Worm (Caenorhabditis elegans) whole organism, L4 larva: ENCODE data around the gene sru-7.

Source experiments
- D1046.2 ChIP-seq: fragments of 200-800 bp; sonication (Bioruptor generic); IDR thresholded peaks from 2 replicates; pipeline ENCODE4 v1.3.6; 2022; ENCODE audit warnings: missing genetic modification characterization, missing compliant biosample characterization
- F10B5.3 ChIP-seq: sonication (generic microtip); optimal IDR thresholded peaks from 2 replicates; lab custom pipeline; 2016; ENCODE audit warnings: mild to moderate bottlenecking, missing genetic modification characterization, missing compliant biosample characterization
- F44E2.7 ChIP-seq: fragments of 200-800 bp; sonication (Bioruptor generic); IDR thresholded peaks from 2 replicates; pipeline ENCODE4 v2.1.2; 2022; ENCODE audit warnings: missing genetic modification characterization, missing compliant biosample characterization
- T26A8.4 ChIP-seq: fragments of 200-800 bp; sonication (Bioruptor generic); IDR thresholded peaks from 2 replicates; pipeline ENCODE4 v1.3.6; 2022; ENCODE audit warnings: missing genetic modification characterization, missing compliant biosample characterization
- Y48G9A.11 ChIP-seq: fragments of 200-800 bp; sonication (Bioruptor generic); IDR thresholded peaks from 2 replicates; pipeline ENCODE4 v1.3.6; 2022; ENCODE audit warnings: missing genetic modification reagents, missing genetic modification characterization, missing compliant biosample characterization
- Y5F2A.4 ChIP-seq: fragments of 200-800 bp; sonication (Bioruptor generic); optimal IDR thresholded peaks from 2 replicates; lab custom pipeline; 2018; ENCODE audit warnings: mild to moderate bottlenecking, missing genetic modification characterization, missing compliant biosample characterization
- ZK337.2 ChIP-seq: fragments of 200-800 bp; sonication (Bioruptor generic); IDR thresholded peaks from 2 replicates; pipeline ENCODE4 v1.3.6; 2022; ENCODE audit warnings: missing genetic modification reagents, missing genetic modification characterization, missing compliant biosample characterization
- ZK546.5 ChIP-seq, 2 experiments: sonication (generic microtip); optimal IDR thresholded peaks; 2 replicates each; lab custom pipeline; 2017; ENCODE audit warnings: missing biosample characterization in 2 of 2, missing genetic modification characterization in 2 of 2
- aha-1 ChIP-seq: fragments of 150-350 bp; peaks from one replicate; lab custom pipeline; 2014; ENCODE audit warnings: missing biosample characterization, missing genetic modification characterization
- arid-1 ChIP-seq: fragments of 200-800 bp; sonication (Bioruptor generic); conservative IDR thresholded peaks from 2 replicates; pipeline ENCODE4 v1.3.6; 2022; ENCODE audit warnings: missing genetic modification reagents, missing genetic modification characterization, missing compliant biosample characterization
- attf-4 ChIP-seq: sonication (generic microtip); optimal IDR thresholded peaks from 3 replicates; lab custom pipeline; 2017; ENCODE audit warnings: missing biosample characterization, missing genetic modification characterization
- ceh-20 ChIP-seq: fragments of 200-800 bp; sonication (Bioruptor generic); IDR thresholded peaks from 2 replicates; pipeline ENCODE4 v1.3.6; 2022; ENCODE audit warnings: missing genetic modification reagents, missing genetic modification characterization, missing compliant biosample characterization
- ceh-44 ChIP-seq: fragments of 200-800 bp; sonication (Bioruptor generic); IDR thresholded peaks from 2 replicates; pipeline ENCODE4 v1.3.6; 2022; ENCODE audit warnings: missing genetic modification reagents, missing genetic modification characterization, missing compliant biosample characterization
- ceh-82 ChIP-seq: sonication (generic microtip); optimal IDR thresholded peaks from 2 replicates; lab custom pipeline; 2017; ENCODE audit warnings: missing biosample characterization, missing genetic modification characterization
- ctbp-1 ChIP-seq: fragments of 200-800 bp; sonication (Bioruptor generic); IDR thresholded peaks from 2 replicates; pipeline ENCODE4 v1.3.6; 2022; ENCODE audit warnings: missing genetic modification reagents, missing genetic modification characterization, missing compliant biosample characterization
- daf-12 ChIP-seq: fragments of 150-350 bp; optimal IDR thresholded peaks from 2 replicates; lab custom pipeline; 2014; ENCODE audit warnings: missing biosample characterization, missing genetic modification reagents, missing genetic modification characterization
- dmd-6 ChIP-seq: fragments of 200-800 bp; sonication (Bioruptor generic); IDR thresholded peaks from 2 replicates; pipeline ENCODE4 v1.3.6; 2022; ENCODE audit warnings: missing genetic modification reagents, missing genetic modification characterization, missing compliant biosample characterization
- dve-1 ChIP-seq: sonication (generic microtip); optimal IDR thresholded peaks from 2 replicates; lab custom pipeline; 2017; ENCODE audit warnings: antibody characterized with exemption, mild to moderate bottlenecking, missing genetic modification characterization, missing compliant biosample characterization; ENCODE audit not compliant: insufficient read depth
- egl-27 ChIP-seq: sonication (generic microtip); optimal IDR thresholded peaks from 3 replicates; lab custom pipeline; 2017; ENCODE audit warnings: missing biosample characterization, missing genetic modification reagents, missing genetic modification characterization
- fkh-10 ChIP-seq: fragments of 150-350 bp; optimal IDR thresholded peaks from 2 replicates; lab custom pipeline; 2014; ENCODE audit warnings: missing biosample characterization, missing genetic modification reagents, missing genetic modification characterization
- hif-1 ChIP-seq, 2 experiments: sonication (generic microtip); optimal IDR thresholded peaks; 2 replicates each; lab custom pipeline; 2016 to 2017; ENCODE audit warnings: missing compliant biosample characterization in 2 of 2, missing genetic modification characterization in 2 of 2, missing genetic modification reagents in 2 of 2, missing genotype in 2 of 2, mild to moderate bottlenecking in 1 of 2
- hmg-1.1 ChIP-seq: fragments of 200-800 bp; sonication (Bioruptor generic); IDR thresholded peaks from 2 replicates; pipeline ENCODE4 v1.3.6; 2022; ENCODE audit warnings: missing genetic modification reagents, missing genetic modification characterization, missing compliant biosample characterization
- lin-29 ChIP-seq: fragments of 200-800 bp; sonication (Bioruptor generic); IDR thresholded peaks from 2 replicates; pipeline ENCODE4 v1.3.6; 2022; ENCODE audit warnings: missing genetic modification reagents, missing genetic modification characterization, missing compliant biosample characterization
- lir-3 ChIP-seq: sonication (generic microtip); optimal IDR thresholded peaks from 2 replicates; lab custom pipeline; 2016; ENCODE audit warnings: mild to moderate bottlenecking, missing genetic modification characterization, missing compliant biosample characterization
- lsy-2 ChIP-seq, 2 experiments: fragments of 150-350 bp in 1 of 2; sonication (generic microtip) in 1 of 2; optimal IDR thresholded peaks; 2 replicates each; lab custom pipeline; 2014 to 2017; ENCODE audit warnings: missing biosample characterization in 2 of 2, missing genetic modification characterization in 2 of 2
- madf-9 ChIP-seq: fragments of 200-800 bp; sonication (Bioruptor generic); conservative IDR thresholded peaks from 2 replicates; pipeline ENCODE4 v1.3.6; 2022; ENCODE audit warnings: missing genetic modification reagents, missing genetic modification characterization, missing compliant biosample characterization
- mdl-1 ChIP-seq, 2 experiments: fragments of 150-350 bp in 1 of 2; sonication (generic microtip) in 1 of 2; optimal IDR thresholded peaks; 2 replicates each; lab custom pipeline; 2014 to 2017; ENCODE audit warnings: missing biosample characterization in 2 of 2, missing genetic modification characterization in 2 of 2
- mdt-29 ChIP-seq: fragments of 200-800 bp; sonication (Bioruptor generic); IDR thresholded peaks from 2 replicates; pipeline ENCODE4 v1.3.6; 2022; ENCODE audit warnings: missing genetic modification reagents, missing genetic modification characterization, missing compliant biosample characterization
- mep-1 ChIP-seq: fragments of 150-350 bp; sonication (generic microtip); optimal IDR thresholded peaks from 3 replicates; lab custom pipeline; 2014; ENCODE audit warnings: missing biosample characterization, missing genetic modification characterization
- nhr-102 ChIP-seq: sonication (generic microtip); optimal IDR thresholded peaks from 2 replicates; lab custom pipeline; 2016; ENCODE audit warnings: mild to moderate bottlenecking, missing genetic modification characterization, moderate library complexity, missing compliant biosample characterization
- nhr-111 ChIP-seq: fragments of 200-800 bp; sonication (Bioruptor generic); optimal IDR thresholded peaks from 2 replicates; lab custom pipeline; 2018; ENCODE audit warnings: mild to moderate bottlenecking, missing genetic modification characterization, missing compliant biosample characterization
- nhr-237 ChIP-seq: sonication (generic microtip); optimal IDR thresholded peaks from 2 replicates; lab custom pipeline; 2017; ENCODE audit warnings: missing biosample characterization, missing genetic modification characterization
- nhr-25 ChIP-seq: sonication (generic microtip); optimal IDR thresholded peaks from 2 replicates; lab custom pipeline; 2017; ENCODE audit warnings: missing genetic modification characterization, mild to moderate bottlenecking, missing compliant biosample characterization, antibody characterized with exemption, moderate library complexity, borderline replicate concordance; ENCODE audit not compliant: insufficient read depth
- nhr-28 ChIP-seq: fragments of 150-350 bp; optimal IDR thresholded peaks from 2 replicates; lab custom pipeline; 2014; ENCODE audit warnings: missing biosample characterization, missing genetic modification characterization
- nhr-41 ChIP-seq: fragments of 200-800 bp; sonication (Bioruptor generic); IDR thresholded peaks from 2 replicates; pipeline ENCODE4 v1.3.6; 2022; ENCODE audit warnings: missing genetic modification reagents, missing genetic modification characterization, missing compliant biosample characterization
- nhr-42 ChIP-seq: fragments of 200-800 bp; sonication (Bioruptor generic); IDR thresholded peaks from 2 replicates; pipeline ENCODE4 v1.3.6; 2022; ENCODE audit warnings: missing genetic modification characterization, missing compliant biosample characterization
- nhr-6 ChIP-seq: fragments of 150-350 bp; optimal IDR thresholded peaks from 2 replicates; lab custom pipeline; 2014; ENCODE audit warnings: missing biosample characterization, missing genetic modification characterization
- nhr-77 ChIP-seq: fragments of 150-350 bp; optimal IDR thresholded peaks from 2 replicates; lab custom pipeline; 2014; ENCODE audit warnings: missing biosample characterization, missing genetic modification characterization
- php-3 ChIP-seq: fragments of 200-800 bp; sonication (Bioruptor generic); IDR thresholded peaks from 2 replicates; pipeline ENCODE4 v1.3.6; 2022; ENCODE audit warnings: missing genetic modification reagents, missing genetic modification characterization, missing compliant biosample characterization
- pqm-1 ChIP-seq: sonication (generic microtip); optimal IDR thresholded peaks from 2 replicates; lab custom pipeline; 2017; ENCODE audit warnings: missing biosample characterization, missing genetic modification characterization
- rbr-2 ChIP-seq: sonication (generic microtip); optimal IDR thresholded peaks from 2 replicates; lab custom pipeline; 2016; ENCODE audit warnings: missing genotype, missing genetic modification characterization, missing compliant biosample characterization
- saeg-2 ChIP-seq: fragments of 200-800 bp; sonication (Bioruptor generic); IDR thresholded peaks from 2 replicates; pipeline ENCODE4 v1.3.6; 2022; ENCODE audit warnings: missing genetic modification reagents, missing genetic modification characterization, missing compliant biosample characterization
- set-16 ChIP-seq: fragments of 200-800 bp; sonication (Bioruptor generic); IDR thresholded peaks from 2 replicates; pipeline ENCODE4 v1.3.6; 2022; ENCODE audit warnings: missing genetic modification reagents, missing genetic modification characterization, missing compliant biosample characterization
- snpc-1.2 ChIP-seq: fragments of 200-800 bp; sonication (Bioruptor generic); IDR thresholded peaks from 2 replicates; pipeline ENCODE4 v1.3.6; 2022; ENCODE audit warnings: missing genetic modification reagents, missing genetic modification characterization, missing compliant biosample characterization
- tra-1 ChIP-seq: fragments of 200-800 bp; sonication (Bioruptor generic); IDR thresholded peaks from 2 replicates; pipeline ENCODE4 v1.3.6; 2022; ENCODE audit warnings: missing genetic modification reagents, missing genetic modification characterization, missing compliant biosample characterization
- unc-62 ChIP-seq, 3 experiments: fragments of 150-350 bp in 1 of 3; sonication (generic microtip); optimal IDR thresholded peaks in 2 of 3; peaks in 1 of 3; 1 replicate in 1 of 3; 2 replicates in 2 of 3; lab custom pipeline; 2014 to 2017; ENCODE audit warnings: missing biosample characterization in 3 of 3, missing genetic modification characterization in 3 of 3, missing genetic modification reagents in 3 of 3, missing genotype in 1 of 3
- vab-7 ChIP-seq: fragments of 200-800 bp; sonication (Bioruptor generic); IDR thresholded peaks from 2 replicates; pipeline ENCODE4 v1.3.6; 2022; ENCODE audit warnings: missing genetic modification reagents, missing genetic modification characterization, missing compliant biosample characterization
- zfp-2 ChIP-seq: sonication (generic microtip); optimal IDR thresholded peaks from 2 replicates; lab custom pipeline; 2016; ENCODE audit warnings: mild to moderate bottlenecking, missing genetic modification characterization, missing compliant biosample characterization
- zfp-3 ChIP-seq: fragments of 200-800 bp; sonication (Bioruptor generic); conservative IDR thresholded peaks from 2 replicates; pipeline ENCODE4 v1.3.6; 2022; ENCODE audit warnings: missing genetic modification reagents, missing genetic modification characterization, missing compliant biosample characterization
- zip-11 ChIP-seq: fragments of 200-800 bp; sonication (Bioruptor generic); IDR thresholded peaks from 2 replicates; pipeline ENCODE4 v1.3.6; 2022; ENCODE audit warnings: missing genetic modification characterization, missing compliant biosample characterization
- ztf-7 ChIP-seq: fragments of 150-350 bp; optimal IDR thresholded peaks from 2 replicates; lab custom pipeline; 2014; ENCODE audit warnings: missing biosample characterization, missing genetic modification characterization

The sru-7 gene

DNA sequence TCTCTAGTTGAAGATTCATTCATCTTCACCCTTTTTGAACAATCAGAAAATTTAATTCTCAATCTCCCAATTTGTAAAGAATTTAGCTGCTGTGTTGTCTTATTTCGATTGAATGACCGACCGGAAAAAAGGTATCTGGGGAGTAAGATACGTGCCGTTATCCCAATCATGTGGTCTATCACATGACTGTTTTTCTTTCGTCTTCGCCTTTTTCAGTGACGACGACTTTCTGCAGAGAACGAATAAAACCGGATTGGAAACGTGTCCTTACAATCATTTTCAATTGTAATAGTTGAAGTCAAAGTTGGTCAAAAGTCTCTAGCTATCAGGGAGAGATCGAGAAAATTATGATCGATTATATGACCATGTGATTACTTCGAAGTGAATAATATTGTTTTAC is 36.7 kb downstream of the sru-7 start (continued):
- TF ChIP-seq nhr-41 (GFP tag; lab: Robert Waterston, UW) (no peak), lsy-2 (tag; optimal IDR thresholded peaks at IDR 0.05; lab: Kevin White, UChicago) (peak in 1 of 2 experiments; percentile 56), F44E2.7 (GFP tag; lab: Robert Waterston, UW) (no peak), ceh-82 (tag; lab: Kevin White, UChicago) (no peak), lin-29 (GFP tag; lab: Robert Waterston, UW) (no peak), nhr-77 (tag; lab: Kevin White, UChicago) (no peak), Y48G9A.11 (no peak), ZK337.2 (no peak), attf-4 (tag; lab: Kevin White, UChicago) (no peak), nhr-28 (peak; percentile 75), mdt-29 (GFP tag; lab: Robert Waterston, UW) (peak; percentile 34; the same call in 1 of the 2 replicates), nhr-6 (tag; lab: Kevin White, UChicago) (no peak), nhr-42 (GFP tag; lab: Robert Waterston, UW) (no peak), hif-1 (tag; optimal IDR thresholded peaks at IDR 0.05; lab: Kevin White, UChicago) (peak; percentile 28 to 67), dmd-6 (GFP tag; lab: Robert Waterston, UW) (peak; percentile 69), nhr-102 (tag; lab: Kevin White, UChicago) (no peak), fkh-10 (GFP tag; lab: Kevin White, UChicago) (no peak), set-16 (GFP tag; lab: Robert Waterston, UW) (no peak), zfp-2 (no peak), ctbp-1 (GFP tag; lab: Robert Waterston, UW) (0 out of 2 replicates have a peak, but pooled peaks have one; percentile 8), F10B5.3 (tag; lab: Kevin White, UChicago) (no peak), ceh-44 (no peak), ZK546.5 (tag; optimal IDR thresholded peaks at IDR 0.05; lab: Kevin White, UChicago) (no peak), mep-1 (tag; lab: Kevin White, UChicago) (peak; percentile 43), snpc-1.2 (GFP tag; lab: Robert Waterston, UW) (no peak), rbr-2 (peak; percentile 6), nhr-111 (GFP tag; lab: Kevin White, UChicago) (no peak), nhr-25 (peak; percentile 18), unc-62 (GFP tag; optimal IDR thresholded peaks at IDR 0.05 in 1 of 2; lab: Kevin White, UChicago) (no peak), unc-62 (tag; optimal IDR thresholded peaks at IDR 0.05; lab: Kevin White, UChicago) (no peak), mdl-1 (tag; optimal IDR thresholded peaks at IDR 0.05; lab: Kevin White, UChicago) (peak in 1 of 2 experiments; percentile 63), zip-11 (GFP tag; lab: Robert Waterston, UW) (no peak), zfp-3 (GFP tag; lab: Robert Waterston, UW) (0 out of 2 replicates have a peak, but pooled peaks have one; percentile 14), saeg-2 (GFP tag; lab: Robert Waterston, UW) (no peak), pqm-1 (tag; lab: Kevin White, UChicago) (no peak), D1046.2 (GFP tag; lab: Robert Waterston, UW) (no peak), ceh-20 (GFP tag; lab: Robert Waterston, UW) (peak; percentile 20; the same call in 1 of the 2 replicates), dve-1 (tag; lab: Kevin White, UChicago) (no peak), Y5F2A.4 (GFP tag; lab: Kevin White, UChicago) (no peak), php-3 (GFP tag; lab: Robert Waterston, UW) (no peak), nhr-237 (no peak), T26A8.4 (GFP tag; lab: Robert Waterston, UW) (no peak), arid-1 (GFP tag; lab: Robert Waterston, UW) (no peak), egl-27 (tag; lab: Kevin White, UChicago) (no peak), vab-7 (GFP tag; lab: Robert Waterston, UW) (no peak), daf-12 (tag; lab: Kevin White, UChicago) (no peak), lir-3 (no peak), tra-1 (GFP tag; lab: Robert Waterston, UW) (no peak), ztf-7 (tag; lab: Kevin White, UChicago) (no peak), hmg-1.1 (GFP tag; lab: Robert Waterston, UW) (no peak), aha-1 (tag; lab: Kevin White, UChicago) (peak; percentile 94), madf-9 (no peak)
